Fruit fly (Drosophila melanogaster): ENCODE measurements around the gene CG34299.

- TF ChIP-seq psq (optimal IDR thresholded peaks at IDR 0.05) (no peak), h (optimal IDR thresholded peaks at IDR 0.05) (no peak), Sin3A (optimal IDR thresholded peaks at IDR 0.05) (no peak), Myc (optimal IDR thresholded peaks at IDR 0.05) (no peak)
These were observed 9.6 kb downstream of the CG34299 start for dm6 chr3R:30258991-30259351.

All from Kc167 (cell line).